Worm (Caenorhabditis elegans): ENCODE measurements around the gene F40F8.5.

Gene F40F8.5

DNA sequence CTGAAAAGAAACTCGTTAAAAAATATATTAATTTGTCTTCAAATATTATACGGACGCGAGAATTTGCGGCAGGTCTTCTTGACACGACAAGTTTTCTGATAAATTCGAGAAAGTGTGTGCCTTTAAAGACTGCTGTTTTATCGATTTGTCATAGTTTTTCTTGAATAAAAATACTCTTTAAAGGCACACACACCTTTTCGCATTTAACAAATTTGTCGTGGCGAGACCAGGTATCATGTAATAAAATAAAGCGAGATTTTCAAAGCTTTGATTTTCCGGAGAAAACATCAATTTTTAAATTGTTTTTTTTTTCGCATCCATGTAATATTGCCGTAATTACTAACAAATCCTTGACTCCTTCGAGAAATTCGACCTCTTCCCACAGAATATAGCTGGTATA, 33.6 kb downstream of the F40F8.5 start:
- TF ChIP-seq klf-2 (GFP tag; conservative IDR thresholded peaks at IDR 0.05) (no peak), med-1 (GFP tag; optimal IDR thresholded peaks at IDR 0.05; ENCODE audit: insufficient read depth) (no peak), ztf-23 (GFP tag; IDR thresholded peaks at IDR 0.05) (no peak), cog-1 (tag; optimal IDR thresholded peaks at IDR 0.05) (no peak), tab-1 (GFP tag; IDR thresholded peaks at IDR 0.05) (no peak), T22C8.4 (GFP tag; IDR thresholded peaks at IDR 0.05) (no peak), flt-1 (GFP tag; IDR thresholded peaks at IDR 0.05) (no peak), ref-1 (GFP tag; conservative IDR thresholded peaks at IDR 0.05) (no peak), ztf-29 (GFP tag; IDR thresholded peaks at IDR 0.05) (no peak)

- TF ChIP-seq flt-1 (GFP tag; IDR thresholded peaks at IDR 0.05) (no peak), med-1 (GFP tag; optimal IDR thresholded peaks at IDR 0.05; ENCODE audit: insufficient read depth) (no peak)
Measured at ce11 chrII:11099841-11100240, 34.9 kb downstream of the F40F8.5 start, which contains the start of gene C09H10.4. Gene C09H10.4, plus strand, starts transcription at chrII:11100141.

- TF ChIP-seq ztf-23 (GFP tag; IDR thresholded peaks at IDR 0.05) = 0 out of 2 replicates have a peak, but pooled peaks have one; percentile 22
- no peak for TF ChIP-seq flt-1 (GFP tag; IDR thresholded peaks at IDR 0.05)
Measured at ce11 chrII:11097154-11097887, 37.4 kb downstream of the F40F8.5 start, which contains the start of the genes rpl-36.A and nuo-1. Gene rpl-36.A, minus strand, starts transcription at chrII:11097204. Gene nuo-1, plus strand, starts transcription at chrII:11097837.

- no peak for TF ChIP-seq ref-1 (GFP tag; conservative IDR thresholded peaks at IDR 0.05)
- TF ChIP-seq ztf-23 (GFP tag; IDR thresholded peaks at IDR 0.05) = no peak
- TF ChIP-seq med-1 (GFP tag; optimal IDR thresholded peaks at IDR 0.05; ENCODE audit: insufficient read depth) = no peak
- TF ChIP-seq tab-1 (GFP tag; IDR thresholded peaks at IDR 0.05) = no peak
- no peak for TF ChIP-seq cog-1 (tag; optimal IDR thresholded peaks at IDR 0.05)
- no peak for TF ChIP-seq klf-2 (GFP tag; conservative IDR thresholded peaks at IDR 0.05)
- TF ChIP-seq ztf-29 (GFP tag; IDR thresholded peaks at IDR 0.05) = no peak
- TF ChIP-seq T22C8.4 (GFP tag; IDR thresholded peaks at IDR 0.05) = no peak
- no peak for TF ChIP-seq flt-1 (GFP tag; IDR thresholded peaks at IDR 0.05)
Measured at ce11 chrII:11096233-11096632, 38.5 kb downstream of the F40F8.5 start, which contains the start of gene nbs-1. Gene nbs-1, minus strand, starts transcription at chrII:11096478.

- TF ChIP-seq cog-1 (tag; optimal IDR thresholded peaks at IDR 0.05) = no peak
- TF ChIP-seq flt-1 (GFP tag; IDR thresholded peaks at IDR 0.05) = no peak
- TF ChIP-seq T22C8.4 (GFP tag; IDR thresholded peaks at IDR 0.05) = no peak
- TF ChIP-seq ref-1 (GFP tag; conservative IDR thresholded peaks at IDR 0.05) = no peak
- TF ChIP-seq ztf-23 (GFP tag; IDR thresholded peaks at IDR 0.05) = no peak
Measured at ce11 chrII:11094431-11094830, 40.3 kb downstream of the F40F8.5 start.

ce11 chrII:11092413-11092812, 42.3 kb downstream of the F40F8.5 start, which contains the start of gene rpl-42:
Gene rpl-42, plus strand, starts transcription at chrII:11092713.
- no peak for TF ChIP-seq ref-1 (GFP tag; conservative IDR thresholded peaks at IDR 0.05)
- TF ChIP-seq ztf-23 (GFP tag; IDR thresholded peaks at IDR 0.05) = no peak
- no peak for TF ChIP-seq tab-1 (GFP tag; IDR thresholded peaks at IDR 0.05)
- TF ChIP-seq klf-2 (GFP tag; conservative IDR thresholded peaks at IDR 0.05) = no peak
- TF ChIP-seq flt-1 (GFP tag; IDR thresholded peaks at IDR 0.05) = no peak
- no peak for TF ChIP-seq cog-1 (tag; optimal IDR thresholded peaks at IDR 0.05)
- no peak for TF ChIP-seq ztf-29 (GFP tag; IDR thresholded peaks at IDR 0.05)
- TF ChIP-seq med-1 (GFP tag; optimal IDR thresholded peaks at IDR 0.05; ENCODE audit: insufficient read depth) = no peak
- no peak for TF ChIP-seq T22C8.4 (GFP tag; IDR thresholded peaks at IDR 0.05)

- TF ChIP-seq tab-1 (GFP tag; IDR thresholded peaks at IDR 0.05) (no peak), ztf-29 (GFP tag; IDR thresholded peaks at IDR 0.05) (no peak), ref-1 (GFP tag; conservative IDR thresholded peaks at IDR 0.05) (no peak)
Measured at ce11 chrII:11091577-11091976, 43.2 kb downstream of the F40F8.5 start.

- no peak for TF ChIP-seq ztf-23 (GFP tag; IDR thresholded peaks at IDR 0.05)
Measured at ce11 chrII:11089356-11089755, 45.4 kb downstream of the F40F8.5 start, which contains the start of gene unc-53. Gene unc-53, minus strand, starts transcription at chrII:11089456.

DNA sequence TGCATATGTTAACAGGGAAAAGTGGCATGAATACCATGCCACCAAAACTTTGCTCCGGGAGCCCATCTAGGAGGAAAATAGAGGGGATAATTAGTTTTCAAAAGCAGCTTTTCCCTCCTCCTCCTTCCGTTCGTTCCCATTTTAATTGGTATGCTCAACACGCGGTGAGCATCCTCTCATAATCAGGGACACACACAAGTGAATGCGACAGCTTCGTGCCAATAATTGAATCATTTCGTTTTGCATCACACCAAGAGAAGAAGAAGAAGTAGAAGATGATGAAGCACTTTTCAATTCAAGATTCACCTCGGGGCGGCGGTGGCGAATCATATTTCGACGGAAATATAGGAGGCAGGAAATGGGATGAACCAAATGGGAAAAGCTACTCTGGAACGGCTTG, 46.6 kb downstream of the F40F8.5 start:
- TF ChIP-seq med-1 (GFP tag; optimal IDR thresholded peaks at IDR 0.05; ENCODE audit: insufficient read depth) (no peak), ztf-29 (GFP tag; IDR thresholded peaks at IDR 0.05) (no peak), flt-1 (GFP tag; IDR thresholded peaks at IDR 0.05) (no peak), ztf-23 (GFP tag; IDR thresholded peaks at IDR 0.05) (no peak), tab-1 (GFP tag; IDR thresholded peaks at IDR 0.05) (no peak), T22C8.4 (GFP tag; IDR thresholded peaks at IDR 0.05) (no peak), ref-1 (GFP tag; conservative IDR thresholded peaks at IDR 0.05) (no peak), klf-2 (GFP tag; conservative IDR thresholded peaks at IDR 0.05) (no peak)

ce11 chrII:11086770-11087169, 48.0 kb downstream of the F40F8.5 start:
- no peak for TF ChIP-seq T22C8.4 (GFP tag; IDR thresholded peaks at IDR 0.05)
